Fruit fly (Drosophila melanogaster) whole organism, embryonic: ENCODE data around the gene RapGAP1.

Source experiments
- Asciz ChIP-seq: fragments of 200-800 bp; sonication (Bioruptor generic); optimal IDR thresholded peaks from 2 replicates; lab custom pipeline; 2017; ENCODE audit warnings: missing biosample characterization, mild to moderate bottlenecking, missing genetic modification characterization, missing genetic modification reagents
- B-H2 ChIP-seq: fragments of 200-800 bp; sonication (Bioruptor generic); optimal IDR thresholded peaks from 2 replicates; lab custom pipeline; 2018; ENCODE audit warnings: missing biosample characterization, mild to moderate bottlenecking, missing genetic modification characterization
- Bdp1 ChIP-seq: fragments of 200-800 bp; sonication (Bioruptor generic); optimal IDR thresholded peaks from 3 replicates; lab custom pipeline; 2016; ENCODE audit warnings: missing biosample characterization, missing genetic modification characterization
- C15 ChIP-seq: fragments of 200-800 bp; sonication (Bioruptor generic); IDR thresholded peaks from 3 replicates; pipeline ENCODE4 v1.3.6; 2022; ENCODE audit warnings: missing biosample characterization, missing genetic modification characterization
- CG11093 ChIP-seq: fragments of 200-800 bp; sonication (Bioruptor generic); IDR thresholded peaks from 3 replicates; pipeline ENCODE4 v1.3.6; 2022; ENCODE audit warnings: missing biosample characterization, missing genetic modification characterization
- CG11695 ChIP-seq: fragments of 200-800 bp; sonication (Bioruptor generic); IDR thresholded peaks from 3 replicates; pipeline ENCODE4 v1.3.6; 2022; ENCODE audit warnings: missing biosample characterization, missing genetic modification characterization
- CG12391 ChIP-seq: fragments of 200-800 bp; sonication (Bioruptor generic); optimal IDR thresholded peaks from 3 replicates; lab custom pipeline; 2018; ENCODE audit warnings: missing biosample characterization, mild to moderate bottlenecking, missing genetic modification characterization, moderate library complexity
- CG12769 ChIP-seq: fragments of 200-800 bp; sonication (Bioruptor generic); optimal IDR thresholded peaks from 2 replicates; lab custom pipeline; 2019; ENCODE audit warnings: missing biosample characterization, mild to moderate bottlenecking, missing genetic modification characterization, moderate library complexity
- CG12942 ChIP-seq: fragments of 200-800 bp; sonication (Bioruptor generic); optimal IDR thresholded peaks from 3 replicates; lab custom pipeline; 2016; ENCODE audit warnings: missing biosample characterization, missing genetic modification characterization
- CG1603 ChIP-seq: fragments of 200-800 bp; sonication (Bioruptor generic); optimal IDR thresholded peaks from 2 replicates; lab custom pipeline; 2019; ENCODE audit warnings: missing biosample characterization, mild to moderate bottlenecking, missing genetic modification characterization, moderate library complexity
- CG7357 ChIP-seq: fragments of 200-800 bp; sonication (Bioruptor generic); IDR thresholded peaks from 3 replicates; pipeline ENCODE4 v1.3.6; 2022; ENCODE audit warnings: missing biosample characterization, missing genetic modification characterization
- CG7556 ChIP-seq: fragments of 200-800 bp; sonication (Bioruptor generic); optimal IDR thresholded peaks from 2 replicates; lab custom pipeline; 2017; ENCODE audit warnings: missing biosample characterization, mild to moderate bottlenecking, missing genetic modification characterization
- Dfd ChIP-seq, 2 experiments: fragments of >200 bp; optimal IDR thresholded peaks; 2 replicates each; lab custom pipeline; 2017; ENCODE audit warnings: missing biosample characterization in 2 of 2, missing genetic modification characterization in 2 of 2
- Dip3 ChIP-seq: fragments of 200-800 bp; sonication (Bioruptor generic); optimal IDR thresholded peaks from 3 replicates; lab custom pipeline; 2016; ENCODE audit warnings: missing biosample characterization, missing genetic modification characterization
- Fer1 ChIP-seq: fragments of 200-800 bp; sonication (Bioruptor generic); optimal IDR thresholded peaks from 2 replicates; lab custom pipeline; 2017; ENCODE audit warnings: missing biosample characterization, mild to moderate bottlenecking, missing genetic modification characterization
- HLH3B ChIP-seq: fragments of 200-800 bp; sonication (Bioruptor generic); IDR thresholded peaks from 2 replicates; pipeline ENCODE4 v1.3.6; 2022; ENCODE audit warnings: missing biosample characterization, missing genetic modification characterization
- HLH4C ChIP-seq: fragments of 200-800 bp; sonication (Bioruptor generic); IDR thresholded peaks from 3 replicates; pipeline ENCODE4 v1.3.6; 2022; ENCODE audit warnings: missing biosample characterization, missing genetic modification characterization; ENCODE audit not compliant: partially characterized antibody
- HmgD ChIP-seq: fragments of 200-800 bp; sonication (Bioruptor generic); optimal IDR thresholded peaks from 3 replicates; lab custom pipeline; 2016; ENCODE audit warnings: missing biosample characterization, missing genetic modification characterization
- Lpt ChIP-seq: fragments of >200 bp; optimal IDR thresholded peaks from 2 replicates; lab custom pipeline; 2018; ENCODE audit warnings: missing biosample characterization, missing genetic modification characterization
- Sox102F ChIP-seq: fragments of 200-800 bp; sonication (Bioruptor generic); optimal IDR thresholded peaks from 2 replicates; lab custom pipeline; 2018; ENCODE audit warnings: missing biosample characterization, mild to moderate bottlenecking, missing genetic modification characterization, moderate library complexity
- Stat92E ChIP-seq, 3 experiments: fragments of >200 bp in 2 of 3; fragments of 200-800 bp in 1 of 3; sonication (Bioruptor generic) in 1 of 3; optimal IDR thresholded peaks; 2 replicates each; lab custom pipeline; 2017 to 2019; ENCODE audit warnings: missing biosample characterization in 3 of 3, missing genetic modification characterization in 3 of 3, mild to moderate bottlenecking in 1 of 3, moderate library complexity in 1 of 3
- ash1 ChIP-seq: fragments of 200-800 bp; sonication (Bioruptor generic); optimal IDR thresholded peaks from 2 replicates; lab custom pipeline; 2018; ENCODE audit warnings: missing biosample characterization, mild to moderate bottlenecking, missing genetic modification characterization
- bcd ChIP-seq: fragments of 200-800 bp; sonication (Bioruptor generic); optimal IDR thresholded peaks from 2 replicates; lab custom pipeline; 2017; ENCODE audit warnings: missing biosample characterization, mild to moderate bottlenecking, missing genetic modification characterization
- cas ChIP-seq: fragments of 200-800 bp; sonication (Bioruptor generic); IDR thresholded peaks from 2 replicates; pipeline ENCODE4 v1.3.6; 2022; ENCODE audit warnings: missing biosample characterization, missing genetic modification characterization
- chinmo ChIP-seq: fragments of 200-800 bp; sonication (Bioruptor generic); IDR thresholded peaks from 4 replicates; pipeline ENCODE4 v1.3.6; 2022; ENCODE audit warnings: missing biosample characterization, missing genetic modification characterization; ENCODE audit not compliant: partially characterized antibody
- crol ChIP-seq: fragments of 200-800 bp; sonication (Bioruptor generic); IDR thresholded peaks from 2 replicates; pipeline ENCODE4 v1.3.6; 2022; ENCODE audit warnings: missing biosample characterization, missing genetic modification characterization
- da ChIP-seq: fragments of 200-800 bp; sonication (Bioruptor generic); optimal IDR thresholded peaks from 2 replicates; lab custom pipeline; 2016; ENCODE audit warnings: missing biosample characterization, missing genetic modification characterization
- eyg ChIP-seq: fragments of 200-800 bp; sonication (Bioruptor generic); optimal IDR thresholded peaks from 3 replicates; lab custom pipeline; 2016; ENCODE audit warnings: missing biosample characterization, missing genetic modification characterization
- lola ChIP-seq, 3 experiments: fragments of >200 bp in 2 of 3; fragments of 200-800 bp in 1 of 3; sonication (Bioruptor generic) in 1 of 3; optimal IDR thresholded peaks; 2 replicates each; lab custom pipeline; 2017 to 2019; ENCODE audit warnings: missing biosample characterization in 3 of 3, missing genetic modification characterization in 3 of 3, mild to moderate bottlenecking in 1 of 3, moderate library complexity in 1 of 3
- mam ChIP-seq: fragments of 200-800 bp; sonication (Bioruptor generic); optimal IDR thresholded peaks from 3 replicates; lab custom pipeline; 2016; ENCODE audit warnings: missing biosample characterization, missing genetic modification characterization
- nau ChIP-seq: fragments of 200-800 bp; sonication (Bioruptor generic); optimal IDR thresholded peaks from 3 replicates; lab custom pipeline; 2017; ENCODE audit warnings: missing biosample characterization, mild to moderate bottlenecking, missing genetic modification characterization, missing genetic modification reagents
- nerfin-2 ChIP-seq: fragments of 200-800 bp; sonication (Bioruptor generic); IDR thresholded peaks from 2 replicates; pipeline ENCODE4 v1.3.6; 2022; ENCODE audit warnings: missing biosample characterization, missing genetic modification characterization; ENCODE audit not compliant: partially characterized antibody
- org-1 ChIP-seq: fragments of 200-800 bp; sonication (Bioruptor generic); optimal IDR thresholded peaks from 2 replicates; lab custom pipeline; 2017; ENCODE audit warnings: missing biosample characterization, missing genetic modification characterization
- pan ChIP-seq, 4 experiments: fragments of >200 bp in 3 of 4; fragments of 200-800 bp in 1 of 4; sonication (Bioruptor generic) in 1 of 4; optimal IDR thresholded peaks in 3 of 4; IDR thresholded peaks in 1 of 4; 2 replicates each; pipeline versions ENCODE4 v1.3.6 to Lab custom; 2017 to 2022; ENCODE audit warnings: missing biosample characterization in 2 of 4, missing genetic modification characterization in 2 of 4, mixed read lengths in 1 of 4
- pfk ChIP-seq: fragments of 200-800 bp; sonication (Bioruptor generic); optimal IDR thresholded peaks from 2 replicates; lab custom pipeline; 2018; ENCODE audit warnings: missing biosample characterization, mild to moderate bottlenecking, missing genetic modification characterization, moderate library complexity
- pho ChIP-seq: fragments of 200-800 bp; sonication (Bioruptor generic); optimal IDR thresholded peaks from 2 replicates; lab custom pipeline; 2016; ENCODE audit warnings: missing biosample characterization, missing genetic modification characterization
- prd ChIP-seq, 3 experiments: fragments of >200 bp in 2 of 3; fragments of 200-800 bp in 1 of 3; sonication (Bioruptor generic) in 1 of 3; optimal IDR thresholded peaks in 2 of 3; IDR thresholded peaks in 1 of 3; 2 replicates in 2 of 3; 3 replicates in 1 of 3; pipeline versions ENCODE4 v1.3.6 to Lab custom; 2017 to 2022; ENCODE audit warnings: missing biosample characterization in 1 of 3, missing genetic modification characterization in 1 of 3
- ranshi ChIP-seq: fragments of 200-800 bp; sonication (Bioruptor generic); IDR thresholded peaks from 2 replicates; pipeline ENCODE4 v1.3.6; 2022; ENCODE audit warnings: missing biosample characterization, missing genetic modification characterization
- rib ChIP-seq: fragments of 200-800 bp; sonication (Bioruptor generic); IDR thresholded peaks from 2 replicates; pipeline ENCODE4 v1.3.6; 2022; ENCODE audit warnings: missing biosample characterization, missing genetic modification characterization
- run ChIP-seq: fragments of 200-800 bp; sonication (Bioruptor generic); optimal IDR thresholded peaks from 3 replicates; lab custom pipeline; 2018; ENCODE audit warnings: missing biosample characterization, mild to moderate bottlenecking, missing genetic modification characterization
- sim ChIP-seq: fragments of 200-800 bp; sonication (Bioruptor generic); IDR thresholded peaks from 2 replicates; pipeline ENCODE4 v1.3.6; 2022; ENCODE audit warnings: missing biosample characterization, missing genetic modification characterization
- sisA ChIP-seq: fragments of 200-800 bp; sonication (Bioruptor generic); IDR thresholded peaks from 2 replicates; pipeline ENCODE4 v1.3.6; 2022; ENCODE audit warnings: missing biosample characterization, missing genetic modification characterization
- ssp ChIP-seq: fragments of 200-800 bp; sonication (Bioruptor generic); IDR thresholded peaks from 2 replicates; pipeline ENCODE4 v1.3.6; 2022; ENCODE audit warnings: missing biosample characterization, missing genetic modification characterization
- sug ChIP-seq: fragments of 200-800 bp; optimal IDR thresholded peaks from 2 replicates; lab custom pipeline; 2019; ENCODE audit warnings: missing biosample characterization, mild to moderate bottlenecking, missing genetic modification characterization, moderate library complexity
- tap ChIP-seq: fragments of 200-800 bp; optimal IDR thresholded peaks from 3 replicates; lab custom pipeline; 2019; ENCODE audit warnings: missing biosample characterization, mild to moderate bottlenecking, missing genetic modification characterization, moderate library complexity
- trem ChIP-seq: fragments of 200-800 bp; optimal IDR thresholded peaks from 3 replicates; lab custom pipeline; 2019; ENCODE audit warnings: missing biosample characterization, mild to moderate bottlenecking, missing genetic modification characterization, moderate library complexity
- zfh2 ChIP-seq: fragments of 200-800 bp; sonication (Bioruptor generic); optimal IDR thresholded peaks from 2 replicates; lab custom pipeline; 2016; ENCODE audit warnings: missing biosample characterization, missing genetic modification characterization

Gene RapGAP1

DNA sequence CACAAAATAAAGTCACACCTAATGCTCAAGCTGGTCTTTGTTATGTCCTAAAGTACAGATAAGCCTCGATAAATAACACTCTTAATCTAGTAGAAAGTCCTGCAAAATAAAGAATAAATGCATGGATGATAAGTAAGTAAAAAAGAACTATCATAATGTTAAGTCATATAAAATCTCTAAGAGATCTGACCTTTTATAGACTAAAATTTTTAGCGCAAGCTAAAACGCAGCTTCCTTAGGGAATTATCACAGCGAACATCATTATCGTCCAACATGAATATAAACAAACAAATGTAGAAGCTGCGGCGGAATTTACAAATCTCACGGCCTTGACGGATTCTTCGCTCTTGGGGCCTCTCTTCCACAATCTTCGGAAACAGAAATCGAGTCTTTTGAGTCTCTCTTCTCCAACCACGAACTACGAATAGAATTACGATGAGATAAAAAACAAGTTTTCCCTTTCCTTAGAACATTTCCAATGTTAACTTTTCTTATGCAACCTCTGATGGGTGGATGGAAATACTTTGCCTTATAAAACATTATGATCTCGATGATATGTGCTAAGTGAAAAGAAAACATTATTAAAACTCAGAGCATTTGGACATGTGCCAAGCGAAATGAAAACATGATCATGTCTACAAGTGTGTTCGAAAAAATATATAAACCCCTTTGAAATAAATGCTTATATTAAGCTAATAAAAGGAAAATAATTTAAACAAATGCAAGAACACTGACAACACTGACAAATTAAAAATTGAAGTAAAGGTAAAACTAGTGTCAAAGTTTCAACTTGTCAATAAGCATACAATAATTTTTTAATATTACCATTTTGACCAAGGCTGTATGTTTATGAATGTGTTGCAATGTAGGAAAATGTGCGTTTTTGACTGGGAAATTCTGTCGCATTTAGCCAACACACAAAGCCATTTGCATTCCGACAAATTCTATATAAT lies 84.2 kb downstream of the RapGAP1 start (continued):
- TF ChIP-seq HLH3B, result no peak
- TF ChIP-seq ranshi (GFP tag; lab: Robert Waterston, UW), result peak; percentile 66; the same call in 1 of the 2 replicates
- TF ChIP-seq rib (GFP tag; lab: Robert Waterston, UW), result 0 out of 2 replicates have a peak, but pooled peaks have one; percentile 55
- TF ChIP-seq prd (optimal IDR thresholded peaks at IDR 0.05; lab: Kevin White, UChicago), result no peak
- TF ChIP-seq prd (GFP tag; IDR thresholded peaks at IDR 0.05; lab: Robert Waterston, UW), result no peak
- TF ChIP-seq trem (tag; lab: Kevin White, UChicago), result no peak
- no peak for TF ChIP-seq Bdp1
- TF ChIP-seq Dfd (GFP tag; optimal IDR thresholded peaks at IDR 0.05; lab: Kevin White, UChicago), result no peak
- no peak for TF ChIP-seq pan (optimal IDR thresholded peaks at IDR 0.05; lab: Kevin White, UChicago)
- TF ChIP-seq pan (GFP tag; optimal IDR thresholded peaks at IDR 0.05 in 1 of 2, IDR thresholded peaks at IDR 0.05 in 1 of 2), result no peak
- TF ChIP-seq CG1603 (tag; lab: Kevin White, UChicago), result peak; percentile 27
- TF ChIP-seq Lpt (GFP tag; lab: Kevin White, UChicago), result no peak
- TF ChIP-seq Asciz (GFP tag; lab: Kevin White, UChicago), result peak; percentile 68
- peak; percentile 65 for TF ChIP-seq pho (GFP tag; lab: Kevin White, UChicago)
- TF ChIP-seq ssp (GFP tag; lab: Robert Waterston, UW), result no peak
- no peak for TF ChIP-seq HLH4C (GFP tag; lab: Robert Waterston, UW)
- peak; percentile 44 for TF ChIP-seq Sox102F
- peak in 1 of 3 experiments; percentile 51 for TF ChIP-seq lola (GFP tag; optimal IDR thresholded peaks at IDR 0.05; lab: Kevin White, UChicago)
- no peak for TF ChIP-seq CG11093 (GFP tag; lab: Robert Waterston, UW)
- TF ChIP-seq nerfin-2 (GFP tag; lab: Robert Waterston, UW), result no peak
- no peak for TF ChIP-seq crol (GFP tag; lab: Robert Waterston, UW)
- TF ChIP-seq sim (GFP tag; lab: Robert Waterston, UW), result no peak
- TF ChIP-seq org-1 (GFP tag; lab: Kevin White, UChicago), result no peak
- no peak for TF ChIP-seq nau (GFP tag; lab: Kevin White, UChicago)
- TF ChIP-seq ash1 (GFP tag; lab: Kevin White, UChicago), result no peak
- TF ChIP-seq Dip3 (GFP tag; lab: Kevin White, UChicago), result no peak
- peak; percentile 40 for TF ChIP-seq zfh2 (GFP tag; lab: Kevin White, UChicago)
- no peak for TF ChIP-seq Stat92E (GFP tag; optimal IDR thresholded peaks at IDR 0.05; lab: Kevin White, UChicago)
- TF ChIP-seq CG12769 (tag; lab: Kevin White, UChicago), result peak; percentile 56
- TF ChIP-seq HmgD (GFP tag; lab: Kevin White, UChicago), result no peak
- no peak for TF ChIP-seq B-H2 (GFP tag; lab: Kevin White, UChicago)
- TF ChIP-seq pfk (GFP tag; lab: Kevin White, UChicago), result no peak
- TF ChIP-seq chinmo (GFP tag; lab: Robert Waterston, UW), result no peak
- TF ChIP-seq tap (tag; lab: Kevin White, UChicago), result no peak
- no peak for TF ChIP-seq CG12942 (GFP tag; lab: Kevin White, UChicago)
- TF ChIP-seq CG11695, result peak; percentile 46; the same call in 1 of the 3 replicates
- TF ChIP-seq da, result no peak
- no peak for TF ChIP-seq C15 (GFP tag; lab: Robert Waterston, UW)
- no peak for TF ChIP-seq bcd (GFP tag; lab: Kevin White, UChicago)
- TF ChIP-seq eyg (GFP tag; lab: Kevin White, UChicago), result no peak
- TF ChIP-seq run (tag; lab: Kevin White, UChicago), result peak; percentile 6
- peak; percentile 39 for TF ChIP-seq sug (tag; lab: Kevin White, UChicago)
- TF ChIP-seq cas (GFP tag; lab: Robert Waterston, UW), result no peak
- TF ChIP-seq sisA (GFP tag; lab: Robert Waterston, UW), result no peak
- peak; percentile 56 for TF ChIP-seq CG12391 (tag; lab: Kevin White, UChicago)
- peak; percentile 69 for TF ChIP-seq CG7556
- TF ChIP-seq CG7357 (GFP tag; lab: Robert Waterston, UW), result no peak
- peak; percentile 17 for TF ChIP-seq mam (GFP tag; lab: Kevin White, UChicago)
- no peak for TF ChIP-seq Fer1 (GFP tag; lab: Kevin White, UChicago)
